Worm (Caenorhabditis elegans) whole organism, young adult: ENCODE measurements around the gene F59F5.3.

ENCODE experiments used
- F33H1.4 ChIP-seq: fragments of 200-800 bp; sonication (Bioruptor generic); IDR thresholded peaks from 2 replicates; pipeline ENCODE4 v1.3.6; 2022; ENCODE audit warnings: missing genetic modification reagents, missing genetic modification characterization, missing compliant biosample characterization
- F57A8.1 ChIP-seq: fragments of 200-800 bp; sonication (Bioruptor generic); optimal IDR thresholded peaks from 2 replicates; lab custom pipeline; 2018; ENCODE audit warnings: mild to moderate bottlenecking, missing genetic modification characterization, moderate library complexity, missing compliant biosample characterization
- Y67H2A.10 ChIP-seq: fragments of 200-800 bp; sonication (Bioruptor generic); conservative IDR thresholded peaks from 2 replicates; pipeline ENCODE4 v1.3.6; 2022; ENCODE audit warnings: missing genetic modification reagents, missing genetic modification characterization, missing compliant biosample characterization
- ZK185.1 ChIP-seq: sonication (generic microtip); optimal IDR thresholded peaks from 2 replicates; lab custom pipeline; 2016; ENCODE audit warnings: mild to moderate bottlenecking, missing genetic modification characterization, missing compliant biosample characterization; ENCODE audit not compliant: poor library complexity, severe bottlenecking
- akir-1 ChIP-seq: fragments of 200-800 bp; sonication (Bioruptor generic); optimal IDR thresholded peaks from 2 replicates; lab custom pipeline; 2018; ENCODE audit warnings: mild to moderate bottlenecking, missing genetic modification characterization, moderate library complexity, missing compliant biosample characterization
- ama-1 ChIP-seq, 3 experiments: fragments of 150-350 bp in 1 of 3; sonication (generic microtip) in 2 of 3; optimal IDR thresholded peaks; 2 replicates each; lab custom pipeline; 2014 to 2018; ENCODE audit warnings: missing biosample characterization in 2 of 3, missing genetic modification characterization in 2 of 3, missing genetic modification reagents in 2 of 3
- aptf-3 ChIP-seq: fragments of 200-800 bp; sonication (Bioruptor generic); IDR thresholded peaks from 2 replicates; pipeline ENCODE4 v1.3.6; 2022; ENCODE audit warnings: missing genetic modification characterization, missing compliant biosample characterization
- bed-1 ChIP-seq: fragments of 200-800 bp; sonication (Bioruptor generic); IDR thresholded peaks from 2 replicates; pipeline ENCODE4 v1.3.6; 2022; ENCODE audit warnings: missing genetic modification reagents, missing genetic modification characterization, missing compliant biosample characterization
- ccch-3 ChIP-seq: fragments of 200-800 bp; sonication (Bioruptor generic); optimal IDR thresholded peaks from 2 replicates; lab custom pipeline; 2018; ENCODE audit warnings: mild to moderate bottlenecking, missing genetic modification characterization, missing compliant biosample characterization
- ceh-100 ChIP-seq: fragments of 200-800 bp; sonication (Bioruptor generic); IDR thresholded peaks from 2 replicates; pipeline ENCODE4 v1.3.6; 2022; ENCODE audit warnings: missing genetic modification reagents, missing genetic modification characterization, missing compliant biosample characterization
- ceh-27 ChIP-seq: fragments of 200-800 bp; sonication (Bioruptor generic); optimal IDR thresholded peaks from 2 replicates; lab custom pipeline; 2018; ENCODE audit warnings: mild to moderate bottlenecking, missing genetic modification characterization, moderate library complexity, missing compliant biosample characterization
- ceh-40 ChIP-seq: fragments of 200-800 bp; sonication (Bioruptor generic); IDR thresholded peaks from 2 replicates; pipeline ENCODE4 v1.3.6; 2022; ENCODE audit warnings: missing genetic modification characterization, missing compliant biosample characterization
- ceh-79 ChIP-seq: sonication (generic microtip); optimal IDR thresholded peaks from 2 replicates; lab custom pipeline; 2017; ENCODE audit warnings: mild to moderate bottlenecking, missing genetic modification characterization, missing compliant biosample characterization
- dox-1 ChIP-seq: fragments of 200-800 bp; sonication (Bioruptor generic); IDR thresholded peaks from 2 replicates; pipeline ENCODE4 v1.3.6; 2022; ENCODE audit warnings: missing genetic modification reagents, missing genetic modification characterization, missing compliant biosample characterization
- lsy-27 ChIP-seq: sonication (generic microtip); optimal IDR thresholded peaks from 2 replicates; lab custom pipeline; 2017; ENCODE audit warnings: missing genetic modification characterization, mild to moderate bottlenecking, missing compliant biosample characterization, antibody characterized with exemption, missing genotype, borderline replicate concordance; ENCODE audit not compliant: insufficient read depth
- madf-6 ChIP-seq: fragments of 200-800 bp; sonication (Bioruptor generic); IDR thresholded peaks from 2 replicates; pipeline ENCODE4 v1.3.6; 2022; ENCODE audit warnings: missing genetic modification reagents, missing genetic modification characterization, missing compliant biosample characterization
- nfya-2 ChIP-seq: fragments of 200-800 bp; sonication (Bioruptor generic); IDR thresholded peaks from 2 replicates; pipeline ENCODE4 v1.3.6; 2022; ENCODE audit warnings: missing genetic modification reagents, missing genetic modification characterization, missing compliant biosample characterization
- nfyb-1 ChIP-seq: fragments of 200-800 bp; sonication (Bioruptor generic); IDR thresholded peaks from 2 replicates; pipeline ENCODE4 v1.3.6; 2022; ENCODE audit warnings: missing genetic modification reagents, missing genetic modification characterization, missing compliant biosample characterization
- nhr-120 ChIP-seq: fragments of 200-800 bp; sonication (Bioruptor generic); IDR thresholded peaks from 2 replicates; pipeline ENCODE4 v1.3.6; 2022; ENCODE audit warnings: missing genetic modification characterization, missing compliant biosample characterization
- rcor-1 ChIP-seq: fragments of 200-800 bp; sonication (Bioruptor generic); IDR thresholded peaks from 2 replicates; pipeline ENCODE4 v1.3.6; 2022; ENCODE audit warnings: missing genetic modification reagents, missing genetic modification characterization, missing compliant biosample characterization
- rec-8 ChIP-seq, 2 experiments: sonication (generic microtip); optimal IDR thresholded peaks; 2 replicates each; lab custom pipeline; 2016; ENCODE audit warnings: mild to moderate bottlenecking in 2 of 2, missing genetic modification characterization in 2 of 2, missing genetic modification reagents in 2 of 2, missing genotype in 2 of 2, missing biosample characterization in 1 of 2, missing compliant biosample characterization in 1 of 2, moderate library complexity in 1 of 2
- sdz-38 ChIP-seq: sonication (generic microtip); optimal IDR thresholded peaks from 2 replicates; lab custom pipeline; 2016; ENCODE audit warnings: missing genotype, missing genetic modification characterization, missing compliant biosample characterization
- snpc-1.1 ChIP-seq: sonication (generic microtip); optimal IDR thresholded peaks from 2 replicates; lab custom pipeline; 2017; ENCODE audit warnings: missing genetic modification characterization, mild to moderate bottlenecking, missing compliant biosample characterization, antibody characterized with exemption, moderate library complexity, missing genotype, missing genetic modification reagents; ENCODE audit not compliant: insufficient read depth
- snpc-4 ChIP-seq, 5 experiments: fragments of 150-350 bp in 1 of 5; sonication (generic microtip) in 4 of 5; optimal IDR thresholded peaks; 2 replicates each; lab custom pipeline; 2014 to 2018; ENCODE audit warnings: missing genetic modification characterization in 5 of 5, missing biosample characterization in 3 of 5, antibody characterized with exemption in 2 of 5, mild to moderate bottlenecking in 2 of 5, missing compliant biosample characterization in 2 of 5, missing genotype in 2 of 5, moderate library complexity in 2 of 5, missing genetic modification reagents in 1 of 5
- unc-62 ChIP-seq: fragments of 150-350 bp; optimal IDR thresholded peaks from 2 replicates; lab custom pipeline; 2014; ENCODE audit warnings: missing biosample characterization, missing genetic modification reagents, missing genetic modification characterization
- xnd-1 ChIP-seq: sonication (generic microtip); optimal IDR thresholded peaks from 2 replicates; lab custom pipeline; 2016; ENCODE audit warnings: missing genotype, missing genetic modification reagents, missing genetic modification characterization, missing compliant biosample characterization
- zfh-2 ChIP-seq: fragments of 200-800 bp; sonication (Bioruptor generic); conservative IDR thresholded peaks from 2 replicates; pipeline ENCODE4 v1.3.6; 2022; ENCODE audit warnings: missing genetic modification reagents, missing genetic modification characterization, missing compliant biosample characterization
- ztf-18 ChIP-seq: sonication (generic microtip); optimal IDR thresholded peaks from 2 replicates; lab custom pipeline; 2016; ENCODE audit warnings: missing genotype, mild to moderate bottlenecking, missing genetic modification characterization, missing compliant biosample characterization
- ztf-25 ChIP-seq: fragments of 200-800 bp; sonication (Bioruptor generic); IDR thresholded peaks from 2 replicates; pipeline ENCODE4 v1.3.6; 2022; ENCODE audit warnings: missing genetic modification reagents, missing genetic modification characterization, missing compliant biosample characterization
- ztf-26 ChIP-seq: sonication (generic microtip); optimal IDR thresholded peaks from 2 replicates; lab custom pipeline; 2017; ENCODE audit warnings: missing genetic modification characterization, missing compliant biosample characterization

The F59F5.3 gene

ce11 chrX:10542313-10543048, at the start of gene F59F5.3, which contains the start of gene F59F5.4:
F59F5.3 (minus strand) TSS chrX:10542413.
F59F5.4 (plus strand) TSS chrX:10542998.
- no peak for TF ChIP-seq rcor-1 (GFP tag; lab: Robert Waterston, UW)
- TF ChIP-seq ZK185.1 (tag; lab: Kevin White, UChicago) = no peak
- no peak for TF ChIP-seq ztf-26 (tag; lab: Kevin White, UChicago)
- no peak for TF ChIP-seq zfh-2
- no peak for TF ChIP-seq nfya-2 (GFP tag; lab: Robert Waterston, UW)
- TF ChIP-seq rec-8 (tag; optimal IDR thresholded peaks at IDR 0.05; lab: Kevin White, UChicago) = no peak
- TF ChIP-seq ztf-25 (GFP tag; lab: Robert Waterston, UW) = no peak
- no peak for TF ChIP-seq lsy-27 (tag; lab: Kevin White, UChicago)
- TF ChIP-seq snpc-1.1 (tag; lab: Kevin White, UChicago) = no peak
- no peak for TF ChIP-seq unc-62
- no peak for TF ChIP-seq F57A8.1 (GFP tag; lab: Kevin White, UChicago)
- no peak for TF ChIP-seq ceh-79 (tag; lab: Kevin White, UChicago)
- TF ChIP-seq nhr-120 (GFP tag; lab: Robert Waterston, UW) = no peak
- no peak for TF ChIP-seq dox-1 (GFP tag; lab: Robert Waterston, UW)
- TF ChIP-seq, all 124 proteins: peak for 0

ce11 chrX:10591208-10591782, 49.1 kb upstream of the F59F5.3 start:
- TF ChIP-seq ceh-40 (GFP tag; lab: Robert Waterston, UW) = no peak
- peak; percentile 25 for TF ChIP-seq ceh-27 (GFP tag; lab: Kevin White, UChicago)
- no peak for TF ChIP-seq zfh-2

ce11 chrX:10590772-10591171, 48.6 kb upstream of the F59F5.3 start:
- TF ChIP-seq snpc-4 (GFP tag; optimal IDR thresholded peaks at IDR 0.05; lab: Kevin White, UChicago) (no peak), snpc-4 (tag; optimal IDR thresholded peaks at IDR 0.05; lab: Kevin White, UChicago) (no peak), ceh-100 (no peak), ceh-27 (GFP tag; lab: Kevin White, UChicago) (no peak), ccch-3 (no peak), aptf-3 (GFP tag; lab: Robert Waterston, UW) (no peak), Y67H2A.10 (GFP tag; lab: Robert Waterston, UW) (no peak), madf-6 (GFP tag; lab: Robert Waterston, UW) (no peak), sdz-38 (tag; lab: Kevin White, UChicago) (no peak), F33H1.4 (no peak), ama-1 (optimal IDR thresholded peaks at IDR 0.05; lab: Kevin White, UChicago) (no peak), ama-1 (GFP tag; optimal IDR thresholded peaks at IDR 0.05; lab: Kevin White, UChicago) (no peak), xnd-1 (tag; lab: Kevin White, UChicago) (no peak), ztf-18 (tag; lab: Kevin White, UChicago) (no peak), akir-1 (no peak)

ce11 chrX:10589465-10589864, 47.3 kb upstream of the F59F5.3 start, which contains the start of gene F57C7.4:
F57C7.4 (minus strand) TSS chrX:10589565.
- no peak for TF ChIP-seq ZK185.1 (tag; lab: Kevin White, UChicago)
- TF ChIP-seq, all 124 proteins: peak for 0

DNA sequence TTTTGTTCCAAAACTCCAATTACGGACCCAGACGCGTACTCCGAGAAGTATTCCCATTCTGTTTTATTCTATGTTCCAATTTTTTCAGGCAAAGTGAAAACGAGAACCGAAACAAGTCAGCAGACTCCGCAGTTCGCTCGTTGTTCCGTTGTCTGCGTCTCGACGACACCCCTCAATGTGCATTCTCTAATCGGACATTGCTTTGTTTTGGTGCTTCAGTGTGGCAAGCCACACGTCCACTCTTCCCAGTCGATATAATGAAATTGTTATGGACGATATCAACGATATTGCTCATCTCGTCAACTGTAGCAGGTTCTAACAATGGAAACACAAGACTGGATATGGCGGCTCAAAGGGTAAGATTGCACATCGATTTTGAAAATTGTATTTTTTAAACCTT, 34.7 kb upstream of the F59F5.3 start, which contains the start of gene nhx-5:
TSS of gene nhx-5 (plus strand) at position 82 of the 400 bp plus-strand sequence.
- TF ChIP-seq nfyb-1 (GFP tag; lab: Robert Waterston, UW) (0 out of 2 replicates have a peak, but pooled peaks have one; percentile 35), bed-1 (GFP tag; lab: Robert Waterston, UW) (no peak)
